Worm (Caenorhabditis elegans): ENCODE data around the gene his-1.

ce11 chrV:16046573-16046972 is 4.3 kb downstream of the his-1 start, which contains the start of gene ZK285.2:
- TF ChIP-seq xnd-1 (tag; optimal IDR thresholded peaks at IDR 0.05) = no peak
- TF ChIP-seq akir-1 (GFP tag; optimal IDR thresholded peaks at IDR 0.05) = no peak
- no peak for TF ChIP-seq ztf-22 (GFP tag; optimal IDR thresholded peaks at IDR 0.05)
- TF ChIP-seq ama-1 (optimal IDR thresholded peaks at IDR 0.05) = no peak
- no peak for TF ChIP-seq ama-1 (GFP tag; optimal IDR thresholded peaks at IDR 0.05)
- TF ChIP-seq unc-130 (GFP tag; optimal IDR thresholded peaks at IDR 0.05) = no peak

Data from whole organism, young adult.